Fruit fly (Drosophila melanogaster) whole organism, adult: ENCODE data around the gene CG13138.

Experiments used
- CG11617 ChIP-seq: fragments of 200-800 bp; sonication (Bioruptor generic); optimal IDR thresholded peaks from 2 replicates; lab custom pipeline; 2017; ENCODE audit warnings: mild to moderate bottlenecking, missing biosample characterization, missing genetic modification reagents, missing genetic modification characterization
- CG12768 ChIP-seq: fragments of 200-800 bp; sonication (Bioruptor generic); optimal IDR thresholded peaks from 2 replicates; lab custom pipeline; 2017; ENCODE audit warnings: missing biosample characterization, missing genetic modification characterization, mild to moderate bottlenecking, moderate library complexity, missing genetic modification reagents
- CG33017 ChIP-seq: fragments of 200-800 bp; sonication (Bioruptor generic); optimal IDR thresholded peaks from 2 replicates; lab custom pipeline; 2018; ENCODE audit warnings: missing biosample characterization, mild to moderate bottlenecking, missing genetic modification characterization, moderate library complexity
- CG5204 ChIP-seq: fragments of 200-800 bp; sonication (Bioruptor generic); optimal IDR thresholded peaks from 2 replicates; lab custom pipeline; 2016; ENCODE audit warnings: missing biosample characterization, missing genetic modification characterization
- CG7045 ChIP-seq: fragments of 200-800 bp; sonication (Bioruptor generic); optimal IDR thresholded peaks from 2 replicates; lab custom pipeline; 2017; ENCODE audit warnings: missing biosample characterization, mild to moderate bottlenecking, missing genetic modification characterization
- Clk ChIP-seq: fragments of 200-800 bp; sonication (Bioruptor generic); optimal IDR thresholded peaks from 2 replicates; lab custom pipeline; 2017; ENCODE audit warnings: missing biosample characterization, missing genetic modification characterization
- Hr96 ChIP-seq: fragments of 200-800 bp; sonication (Bioruptor generic); optimal IDR thresholded peaks from 2 replicates; lab custom pipeline; 2016; ENCODE audit warnings: missing biosample characterization, missing genetic modification characterization
- Mnt ChIP-seq: fragments of 200-800 bp; sonication (Bioruptor generic); optimal IDR thresholded peaks from 2 replicates; lab custom pipeline; 2016; ENCODE audit warnings: missing biosample characterization, mild to moderate bottlenecking, missing genetic modification characterization
- kay ChIP-seq: fragments of 200-800 bp; sonication (Bioruptor generic); peaks from one replicate; lab custom pipeline; 2016; ENCODE audit warnings: missing biosample characterization, missing genetic modification characterization, borderline replicate concordance
- toe ChIP-seq: fragments of 200-800 bp; sonication (Bioruptor generic); optimal IDR thresholded peaks from 2 replicates; lab custom pipeline; 2016; ENCODE audit warnings: missing biosample characterization, missing genetic modification characterization

- TF ChIP-seq Hr96 (no peak), CG5204 (no peak), Clk (GFP tag; lab: Kevin White, UChicago) (no peak), toe (no peak), CG11617 (GFP tag; lab: Kevin White, UChicago) (no peak), CG33017 (tag; lab: Kevin White, UChicago) (no peak), CG7045 (GFP tag; lab: Kevin White, UChicago) (no peak), CG12768 (GFP tag; lab: Kevin White, UChicago) (no peak), kay (GFP tag; lab: Kevin White, UChicago) (no peak), Mnt (GFP tag; lab: Kevin White, UChicago) (no peak)
Observed at dm6 chr2L:10322176-10322575, 20.4 kb upstream of the CG13138 start, which contains the start of gene CG4995.
